Fruit fly (Drosophila melanogaster): ENCODE data around the gene CrebA.

The CrebA gene

DNA sequence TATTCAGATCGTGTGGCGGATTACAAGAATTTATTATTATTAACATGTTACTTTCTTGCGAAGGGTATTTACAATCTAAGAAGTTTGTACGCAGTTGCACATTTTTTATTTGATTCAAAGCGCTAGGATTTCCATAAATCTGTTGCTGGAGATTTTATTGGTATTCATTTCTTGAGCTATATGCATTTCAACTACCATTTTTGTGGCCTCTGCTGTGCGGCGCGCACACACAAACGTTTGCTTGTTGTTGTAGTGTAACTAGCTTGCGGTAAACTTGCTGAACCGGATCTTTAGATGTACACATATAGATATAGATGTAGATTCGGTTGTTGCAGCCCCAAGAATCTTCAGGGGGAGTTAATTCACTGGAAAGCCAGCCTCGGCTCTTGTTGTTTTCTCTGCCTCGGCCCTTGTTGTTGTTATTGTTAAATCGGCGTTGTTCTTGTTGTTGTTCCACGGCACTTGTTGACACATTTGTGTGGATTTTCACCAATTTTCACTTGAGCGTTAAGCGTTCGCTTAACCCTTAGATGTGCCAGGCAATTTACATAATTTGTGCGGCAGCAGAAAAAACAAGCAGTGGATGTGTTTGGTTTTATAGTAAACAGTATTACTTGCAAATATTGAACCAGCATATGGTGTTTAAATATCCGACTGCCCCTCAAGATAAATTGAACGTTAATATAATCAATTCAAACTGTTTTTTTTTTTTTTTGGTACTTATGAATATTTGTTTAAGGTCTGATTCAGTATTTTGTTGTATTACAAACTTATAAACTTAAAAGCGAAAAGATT lies 55.8 kb downstream of the CrebA start (continued):
- TF ChIP-seq CG13775 (GFP tag; optimal IDR thresholded peaks at IDR 0.05) (no peak), pita (GFP tag; optimal IDR thresholded peaks at IDR 0.05) (no peak), Hey (tag; optimal IDR thresholded peaks at IDR 0.05) (no peak), tio (GFP tag; optimal IDR thresholded peaks at IDR 0.05) (no peak), ssp (GFP tag; IDR thresholded peaks at IDR 0.05) (no peak), CG6254 (GFP tag; optimal IDR thresholded peaks at IDR 0.05) (no peak), grau (tag; optimal IDR thresholded peaks at IDR 0.05) (peak; percentile 66), NFAT (GFP tag; IDR thresholded peaks at IDR 0.05) (no peak), CG9437 (GFP tag; optimal IDR thresholded peaks at IDR 0.05) (no peak), CG10267 (tag; optimal IDR thresholded peaks at IDR 0.05) (no peak), ac (GFP tag; optimal IDR thresholded peaks at IDR 0.05) (no peak), CG8765 (GFP tag; IDR thresholded peaks at IDR 0.05) (no peak), Vsx1 (GFP tag; optimal IDR thresholded peaks at IDR 0.05) (peak; percentile 9), Lim3 (GFP tag; IDR thresholded peaks at IDR 0.05) (no peak), CG8359 (GFP tag; optimal IDR thresholded peaks at IDR 0.05; ENCODE audit: borderline replicate concordance) (no peak), ttk (GFP tag; IDR thresholded peaks at IDR 0.05) (no peak), Optix (GFP tag; IDR thresholded peaks at IDR 0.05) (no peak), unpg (GFP tag; optimal IDR thresholded peaks at IDR 0.05) (peak; percentile 25), CG4424 (GFP tag; optimal IDR thresholded peaks at IDR 0.05) (no peak), mirr (GFP tag; optimal IDR thresholded peaks at IDR 0.05) (peak; percentile 41), Rx (GFP tag; IDR thresholded peaks at IDR 0.05) (no peak), Hr3 (GFP tag; optimal IDR thresholded peaks at IDR 0.05) (no peak), CG15073 (GFP tag; optimal IDR thresholded peaks at IDR 0.05) (no peak), CG10979 (tag; optimal IDR thresholded peaks at IDR 0.05) (no peak), CG14965 (GFP tag; optimal IDR thresholded peaks at IDR 0.05; ENCODE audit: borderline replicate concordance) (no peak), CG7357 (GFP tag; IDR thresholded peaks at IDR 0.05) (no peak), fd102C (GFP tag; optimal IDR thresholded peaks at IDR 0.05) (no peak), YL-1 (GFP tag; optimal IDR thresholded peaks at IDR 0.05) (no peak), CG8388 (GFP tag; optimal IDR thresholded peaks at IDR 0.05) (no peak), CG4730 (GFP tag; IDR thresholded peaks at IDR 0.05) (no peak), CG11085 (GFP tag; IDR thresholded peaks at IDR 0.05) (no peak), CG17912 (GFP tag; optimal IDR thresholded peaks at IDR 0.05) (no peak), CG10147 (GFP tag; optimal IDR thresholded peaks at IDR 0.05) (peak; percentile 9), CG5180 (GFP tag; optimal IDR thresholded peaks at IDR 0.05) (peak; percentile 46), Xbp1 (GFP tag; optimal IDR thresholded peaks at IDR 0.05) (no peak), tap (tag; optimal IDR thresholded peaks at IDR 0.05) (no peak), CG16815 (GFP tag; optimal IDR thresholded peaks at IDR 0.05) (no peak), CG4328 (GFP tag; optimal IDR thresholded peaks at IDR 0.05) (peak; percentile 34), mam (GFP tag; optimal IDR thresholded peaks at IDR 0.05) (no peak), CG3065 (GFP tag; optimal IDR thresholded peaks at IDR 0.05) (no peak), CG11398 (GFP tag; optimal IDR thresholded peaks at IDR 0.05) (no peak), Rfx (GFP tag; IDR thresholded peaks at IDR 0.05) (peak; percentile 49), Neu2 (GFP tag; optimal IDR thresholded peaks at IDR 0.05; ENCODE audit: borderline replicate concordance) (no peak), lbe (GFP tag; optimal IDR thresholded peaks at IDR 0.05) (no peak), CoRest (tag; optimal IDR thresholded peaks at IDR 0.05) (peak; percentile 38), jigr1 (GFP tag; IDR thresholded peaks at IDR 0.05) (no peak), ara (GFP tag; IDR thresholded peaks at IDR 0.05) (no peak), sug (tag; optimal IDR thresholded peaks at IDR 0.05) (peak; percentile 18), CG10274 (GFP tag; optimal IDR thresholded peaks at IDR 0.05) (no peak), CG9817 (tag; optimal IDR thresholded peaks at IDR 0.05) (peak; percentile 13)

Data from whole organism, embryonic.